Worm (Caenorhabditis elegans): ENCODE measurements around the gene clec-158.

The clec-158 gene

DNA sequence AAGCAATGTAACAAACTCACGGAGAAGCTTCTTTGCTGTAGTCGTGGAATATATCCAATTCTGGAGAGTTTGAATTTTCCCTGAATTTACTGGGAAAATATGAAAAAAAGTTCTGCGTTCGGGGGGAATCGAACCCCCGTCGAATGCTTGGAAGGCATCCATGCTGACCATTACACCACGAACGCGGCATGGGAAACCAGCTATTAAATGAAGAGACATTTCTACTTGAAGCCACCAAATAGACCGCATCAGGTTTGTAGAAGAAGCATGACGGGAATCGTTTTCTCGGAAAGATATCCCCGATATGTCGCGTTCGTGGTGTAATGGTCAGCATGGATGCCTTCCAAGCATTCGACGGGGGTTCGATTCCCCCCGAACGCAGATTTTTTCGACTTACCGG lies 29.1 kb upstream of the clec-158 start (continued):
- TF ChIP-seq unc-130 (GFP tag; optimal IDR thresholded peaks at IDR 0.05) = no peak
- TF ChIP-seq madf-5 (GFP tag; IDR thresholded peaks at IDR 0.05) = peak; percentile 28 to 86; a peak in 2 of 4 replicates
- 0 out of 2 replicates have a peak, but pooled peaks have one; percentile 55 for TF ChIP-seq mxl-2 (GFP tag; conservative IDR thresholded peaks at IDR 0.05)
- no peak for TF ChIP-seq gei-8 (GFP tag; optimal IDR thresholded peaks at IDR 0.05)
- no peak for TF ChIP-seq ceh-28 (tag; optimal IDR thresholded peaks at IDR 0.05)
- no peak for TF ChIP-seq ztf-7 (tag; optimal IDR thresholded peaks at IDR 0.05)
- TF ChIP-seq nhr-48 (tag; optimal IDR thresholded peaks at IDR 0.05) = peak; percentile 45
- TF ChIP-seq lsy-2 (tag; optimal IDR thresholded peaks at IDR 0.05) = peak in 1 of 2 experiments; percentile 48
- peak; percentile 39 for TF ChIP-seq rbr-2 (tag; optimal IDR thresholded peaks at IDR 0.05)
- peak; percentile 49 for TF ChIP-seq nhr-102 (tag; optimal IDR thresholded peaks at IDR 0.05)
- no peak for TF ChIP-seq ama-1 (optimal IDR thresholded peaks at IDR 0.05)
- peak; percentile 87 for TF ChIP-seq lim-7 (GFP tag; IDR thresholded peaks at IDR 0.05)

DNA sequence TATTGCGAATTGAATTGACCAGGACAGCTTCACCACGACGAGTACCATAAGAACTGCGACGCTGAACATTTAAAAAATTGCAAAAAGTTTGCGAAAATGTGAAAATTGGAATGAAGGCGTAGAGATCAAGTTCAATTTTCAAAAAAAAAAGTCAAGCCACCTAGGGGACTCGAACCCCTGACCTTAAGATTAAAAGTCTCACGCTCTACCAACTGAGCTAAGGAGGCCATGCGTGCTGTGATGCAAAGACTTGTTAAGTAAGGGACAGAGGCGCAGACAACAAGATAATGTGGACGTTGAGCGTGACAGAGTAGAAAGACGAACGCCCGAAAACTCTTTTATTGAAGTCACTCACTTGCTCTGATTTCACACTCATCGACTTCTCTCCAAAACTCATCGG lies 28.2 kb upstream of the clec-158 start:
- TF ChIP-seq dmd-8 (GFP tag; IDR thresholded peaks at IDR 0.05) = peak; percentile 95
- no peak for TF ChIP-seq ZK546.5 (tag; optimal IDR thresholded peaks at IDR 0.05)
- peak; percentile 96 for TF ChIP-seq lim-7 (GFP tag; IDR thresholded peaks at IDR 0.05)
- TF ChIP-seq daf-8 (GFP tag; IDR thresholded peaks at IDR 0.05) = no peak
- peak; percentile 85 for TF ChIP-seq ctbp-1 (GFP tag; IDR thresholded peaks at IDR 0.05)
- no peak for TF ChIP-seq F37D6.2 (tag; optimal IDR thresholded peaks at IDR 0.05)
- 0 out of 2 replicates have a peak, but pooled peaks have one; percentile 24 for TF ChIP-seq lin-29 (GFP tag; IDR thresholded peaks at IDR 0.05)
- TF ChIP-seq unc-130 (GFP tag; optimal IDR thresholded peaks at IDR 0.05) = peak; percentile 51
- 0 out of 2 replicates have a peak, but pooled peaks have one; percentile 58 for TF ChIP-seq ZK337.2 (GFP tag; IDR thresholded peaks at IDR 0.05)
- TF ChIP-seq php-3 (GFP tag; IDR thresholded peaks at IDR 0.05) = peak; percentile 65; the same call in 1 of the 2 replicates
- peak; percentile 33 for TF ChIP-seq spr-1 (tag; optimal IDR thresholded peaks at IDR 0.05)
- TF ChIP-seq nhr-237 (tag; optimal IDR thresholded peaks at IDR 0.05) = no peak
- 0 out of 2 replicates have a peak, but pooled peaks have one; percentile 22 for TF ChIP-seq saeg-2 (GFP tag; IDR thresholded peaks at IDR 0.05)
- peak in 1 of 2 experiments; percentile 72 for TF ChIP-seq daf-16 (GFP tag; optimal IDR thresholded peaks at IDR 0.05)
- TF ChIP-seq daf-16 (tag; optimal IDR thresholded peaks at IDR 0.05) = peak; percentile 36
- TF ChIP-seq pqm-1 (tag; optimal IDR thresholded peaks at IDR 0.05) = no peak
- TF ChIP-seq nhr-77 (tag; optimal IDR thresholded peaks at IDR 0.05) = no peak
- peak; percentile 75; the same call in 1 of the 2 replicates for TF ChIP-seq F44E2.7 (GFP tag; IDR thresholded peaks at IDR 0.05)
- TF ChIP-seq nhr-28 (tag; optimal IDR thresholded peaks at IDR 0.05) = peak; percentile 16
- TF ChIP-seq lin-13 (GFP tag; optimal IDR thresholded peaks at IDR 0.05) = peak; percentile 73
- peak; percentile 82 for TF ChIP-seq T26A8.4 (GFP tag; IDR thresholded peaks at IDR 0.05)
- no peak for TF ChIP-seq ztf-11 (tag; optimal IDR thresholded peaks at IDR 0.05)
- no peak for TF ChIP-seq set-16 (GFP tag; IDR thresholded peaks at IDR 0.05)
- no peak for TF ChIP-seq Y75B8A.6 (GFP tag; IDR thresholded peaks at IDR 0.05)
- TF ChIP-seq nhr-11 (tag; optimal IDR thresholded peaks at IDR 0.05) = peak; percentile 1
- no peak for TF ChIP-seq aly-2 (tag; optimal IDR thresholded peaks at IDR 0.05)
- TF ChIP-seq mes-2 (tag; optimal IDR thresholded peaks at IDR 0.05; ENCODE audit: poor library complexity, severe bottlenecking) = peak; percentile 84
- TF ChIP-seq ceh-28 (tag; optimal IDR thresholded peaks at IDR 0.05) = no peak
- TF ChIP-seq daf-12 (tag; optimal IDR thresholded peaks at IDR 0.05) = no peak
- TF ChIP-seq nhr-10 (tag; optimal IDR thresholded peaks at IDR 0.05) = no peak
- TF ChIP-seq mxl-3 (GFP tag; optimal IDR thresholded peaks at IDR 0.05) = no peak
- no peak for TF ChIP-seq duxl-1 (tag; optimal IDR thresholded peaks at IDR 0.05; ENCODE audit: poor library complexity)
- TF ChIP-seq mdl-1 (tag; optimal IDR thresholded peaks at IDR 0.05) = peak; percentile 19 to 36
- peak; percentile 51; the same call in 1 of the 2 replicates for TF ChIP-seq zfp-3 (GFP tag; conservative IDR thresholded peaks at IDR 0.05)
- peak; percentile 66 for TF ChIP-seq F49E8.2 (tag; optimal IDR thresholded peaks at IDR 0.05; ENCODE audit: borderline replicate concordance)
- TF ChIP-seq ceh-32 (tag; optimal IDR thresholded peaks at IDR 0.05; ENCODE audit: poor library complexity) = no peak
- TF ChIP-seq vab-7 (GFP tag; IDR thresholded peaks at IDR 0.05) = peak; percentile 94
- TF ChIP-seq nhr-41 (GFP tag; IDR thresholded peaks at IDR 0.05) = peak; percentile 91
- TF ChIP-seq hlh-11 (tag; optimal IDR thresholded peaks at IDR 0.05) = no peak
- peak; percentile 8 for TF ChIP-seq R02D3.7 (tag; optimal IDR thresholded peaks at IDR 0.05)
- TF ChIP-seq snpc-1.2 (GFP tag; IDR thresholded peaks at IDR 0.05) = peak; percentile 79
- TF ChIP-seq nhr-48 (tag; optimal IDR thresholded peaks at IDR 0.05) = peak; percentile 5

All from whole organism, L4 larva.